Worm (Caenorhabditis elegans): ENCODE data around the gene Y43F8C.7.

Gene Y43F8C.7

ce11 chrV:19671816-19672215 is 28.0 kb upstream of the Y43F8C.7 start:
- TF ChIP-seq mep-1 (tag; optimal IDR thresholded peaks at IDR 0.05) (no peak), ham-2 (GFP tag; optimal IDR thresholded peaks at IDR 0.05) (no peak), M03D4.4 (tag; optimal IDR thresholded peaks at IDR 0.05) (no peak), tbx-8 (GFP tag; optimal IDR thresholded peaks at IDR 0.05) (no peak), nhr-12 (tag; optimal IDR thresholded peaks at IDR 0.05) (no peak), lin-32 (GFP tag; optimal IDR thresholded peaks at IDR 0.05) (no peak), mab-5 (tag; optimal IDR thresholded peaks at IDR 0.05) (no peak), unc-120 (tag; optimal IDR thresholded peaks at IDR 0.05; ENCODE audit: poor library complexity, severe bottlenecking) (no peak), nhr-237 (tag; optimal IDR thresholded peaks at IDR 0.05) (no peak), nhr-2 (tag; optimal IDR thresholded peaks at IDR 0.05) (no peak), ceh-83 (GFP tag; optimal IDR thresholded peaks at IDR 0.05) (no peak), sptf-1 (tag; optimal IDR thresholded peaks at IDR 0.05) (no peak), lin-13 (tag; optimal IDR thresholded peaks at IDR 0.05) (no peak)

- TF ChIP-seq lsy-2 (tag; optimal IDR thresholded peaks at IDR 0.05): no peak
- no peak for TF ChIP-seq hlh-1 (tag; optimal IDR thresholded peaks at IDR 0.05)
- TF ChIP-seq ceh-39 (tag; optimal IDR thresholded peaks at IDR 0.05): no peak
- no peak for TF ChIP-seq nhr-76 (tag; optimal IDR thresholded peaks at IDR 0.05)
- no peak for TF ChIP-seq unc-120 (tag; optimal IDR thresholded peaks at IDR 0.05; ENCODE audit: poor library complexity, severe bottlenecking)
- no peak for TF ChIP-seq ceh-83 (GFP tag; optimal IDR thresholded peaks at IDR 0.05)
- TF ChIP-seq nhr-12 (tag; optimal IDR thresholded peaks at IDR 0.05): no peak
- TF ChIP-seq mep-1 (tag; optimal IDR thresholded peaks at IDR 0.05): no peak
- no peak for TF ChIP-seq ceh-43 (GFP tag; optimal IDR thresholded peaks at IDR 0.05)
- no peak for TF ChIP-seq zip-8 (tag; optimal IDR thresholded peaks at IDR 0.05)
Observed at ce11 chrV:19670866-19671265, 27.0 kb upstream of the Y43F8C.7 start.

- no peak for TF ChIP-seq ceh-39 (tag; optimal IDR thresholded peaks at IDR 0.05)
- no peak for TF ChIP-seq unc-120 (tag; optimal IDR thresholded peaks at IDR 0.05; ENCODE audit: poor library complexity, severe bottlenecking)
- TF ChIP-seq ces-1 (GFP tag; optimal IDR thresholded peaks at IDR 0.05): no peak
- no peak for TF ChIP-seq drap-1 (GFP tag; optimal IDR thresholded peaks at IDR 0.05)
Observed at ce11 chrV:19669959-19670358, 26.1 kb upstream of the Y43F8C.7 start, which contains the start of gene Y43F8C.11. TSS of gene Y43F8C.11 (plus strand) at chrV:19670259.

ce11 chrV:19668213-19668612 is 24.4 kb upstream of the Y43F8C.7 start:
- TF ChIP-seq mls-2 (tag; optimal IDR thresholded peaks at IDR 0.05): no peak
- no peak for TF ChIP-seq ceh-39 (tag; optimal IDR thresholded peaks at IDR 0.05)
- TF ChIP-seq ceh-83 (GFP tag; optimal IDR thresholded peaks at IDR 0.05): no peak
- TF ChIP-seq lin-13 (tag; optimal IDR thresholded peaks at IDR 0.05): no peak
- TF ChIP-seq unc-62 (GFP tag; optimal IDR thresholded peaks at IDR 0.05): no peak
- no peak for TF ChIP-seq hlh-1 (tag; optimal IDR thresholded peaks at IDR 0.05)
- no peak for TF ChIP-seq nhr-2 (tag; optimal IDR thresholded peaks at IDR 0.05)
- TF ChIP-seq elt-1 (tag; optimal IDR thresholded peaks at IDR 0.05; ENCODE audit: borderline replicate concordance, insufficient read depth): no peak

- TF ChIP-seq zip-8 (tag; optimal IDR thresholded peaks at IDR 0.05) (no peak), nhr-76 (tag; optimal IDR thresholded peaks at IDR 0.05) (no peak), ceh-83 (GFP tag; optimal IDR thresholded peaks at IDR 0.05) (no peak), sptf-1 (tag; optimal IDR thresholded peaks at IDR 0.05) (no peak), tbx-8 (GFP tag; optimal IDR thresholded peaks at IDR 0.05) (no peak), elt-1 (tag; optimal IDR thresholded peaks at IDR 0.05; ENCODE audit: borderline replicate concordance, insufficient read depth) (no peak), ceh-39 (tag; optimal IDR thresholded peaks at IDR 0.05) (no peak), unc-62 (GFP tag; optimal IDR thresholded peaks at IDR 0.05) (no peak), snpc-4 (tag; optimal IDR thresholded peaks at IDR 0.05) (no peak), mep-1 (tag; optimal IDR thresholded peaks at IDR 0.05) (no peak), flh-1 (GFP tag; optimal IDR thresholded peaks at IDR 0.05) (no peak), ztf-11 (tag; optimal IDR thresholded peaks at IDR 0.05) (no peak), nhr-2 (tag; optimal IDR thresholded peaks at IDR 0.05) (no peak), ceh-43 (GFP tag; optimal IDR thresholded peaks at IDR 0.05) (no peak), nhr-28 (tag; optimal IDR thresholded peaks at IDR 0.05) (no peak), drap-1 (GFP tag; optimal IDR thresholded peaks at IDR 0.05) (no peak), ham-2 (GFP tag; optimal IDR thresholded peaks at IDR 0.05) (no peak)
Observed at ce11 chrV:19667716-19668115, 23.9 kb upstream of the Y43F8C.7 start.

- TF ChIP-seq nhr-237 (tag; optimal IDR thresholded peaks at IDR 0.05) (no peak), ham-2 (GFP tag; optimal IDR thresholded peaks at IDR 0.05) (no peak), hlh-1 (tag; optimal IDR thresholded peaks at IDR 0.05) (peak; percentile 16)
Observed at ce11 chrV:19666308-19666707, 22.5 kb upstream of the Y43F8C.7 start.

Data from whole organism, mixed stage, embryonic.